Worm (Caenorhabditis elegans): ENCODE data around the gene F41H8.1.
"Not testable (repeated sequence)": the region's sequence is repeated elsewhere in the genome, so short reads cannot be mapped to it uniquely, and the experiment has no call there.

Gene F41H8.1

ce11 chrV:813101-813500 is 20.4 kb upstream of the F41H8.1 start, which contains the start of gene R13D11.10:
Gene R13D11.10 (minus strand): TSS chrV:813201.
- TF ChIP-seq tab-1 (GFP tag; IDR thresholded peaks at IDR 0.05) (no peak), ztf-29 (GFP tag; IDR thresholded peaks at IDR 0.05) (no peak), klf-2 (GFP tag; conservative IDR thresholded peaks at IDR 0.05) (no peak), flt-1 (GFP tag; IDR thresholded peaks at IDR 0.05) (no peak), cog-1 (tag; optimal IDR thresholded peaks at IDR 0.05) (no peak), med-1 (GFP tag; optimal IDR thresholded peaks at IDR 0.05; ENCODE audit: insufficient read depth) (no peak)

DNA sequence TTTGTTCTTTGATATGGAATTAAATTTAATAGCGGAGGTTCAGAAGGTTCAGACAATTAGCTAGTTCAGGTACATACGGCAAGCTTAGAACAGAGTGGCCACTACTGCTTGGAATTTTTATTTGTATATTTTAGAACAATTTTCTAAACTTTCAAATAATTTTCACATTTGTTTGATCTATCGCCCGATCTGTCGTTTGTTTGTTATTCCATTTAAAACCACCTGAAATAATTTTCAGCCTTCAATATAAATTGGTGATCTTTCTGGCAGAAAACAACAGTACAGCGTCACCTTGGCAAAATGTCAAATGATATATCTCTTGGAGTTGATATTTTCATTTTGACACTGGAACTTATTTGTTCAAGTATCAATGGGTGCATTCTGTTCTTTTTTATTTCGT is 18.8 kb upstream of the F41H8.1 start, which contains the start of gene R13D11.3:
Gene R13D11.3, plus strand, starts transcription at position 301 of the 400 bp plus-strand sequence.
- no peak for TF ChIP-seq T22C8.4 (GFP tag; IDR thresholded peaks at IDR 0.05)
- no peak for TF ChIP-seq klf-2 (GFP tag; conservative IDR thresholded peaks at IDR 0.05)
- no peak for TF ChIP-seq flt-1 (GFP tag; IDR thresholded peaks at IDR 0.05)
- no peak for TF ChIP-seq tab-1 (GFP tag; IDR thresholded peaks at IDR 0.05)

ce11 chrV:817182-817581 is 16.3 kb upstream of the F41H8.1 start, which contains the start of gene R13D11.1:
Gene R13D11.1 (plus strand): TSS chrV:817482.
- TF ChIP-seq tab-1 (GFP tag; IDR thresholded peaks at IDR 0.05) (no peak), cog-1 (tag; optimal IDR thresholded peaks at IDR 0.05) (no peak), ref-1 (GFP tag; conservative IDR thresholded peaks at IDR 0.05) (no peak), T22C8.4 (GFP tag; IDR thresholded peaks at IDR 0.05) (no peak), med-1 (GFP tag; optimal IDR thresholded peaks at IDR 0.05; ENCODE audit: insufficient read depth) (no peak), klf-2 (GFP tag; conservative IDR thresholded peaks at IDR 0.05) (no peak), ztf-23 (GFP tag; IDR thresholded peaks at IDR 0.05) (no peak), ztf-29 (GFP tag; IDR thresholded peaks at IDR 0.05) (no peak), flt-1 (GFP tag; IDR thresholded peaks at IDR 0.05) (no peak)

ce11 chrV:820629-821028 is 12.8 kb upstream of the F41H8.1 start, which contains the start of gene srx-32:
Gene srx-32 (minus strand): TSS chrV:820729.
- not testable (repeated sequence) for TF ChIP-seq ref-1 (GFP tag; conservative IDR thresholded peaks at IDR 0.05); T22C8.4 (GFP tag; IDR thresholded peaks at IDR 0.05); tab-1 (GFP tag; IDR thresholded peaks at IDR 0.05)

DNA sequence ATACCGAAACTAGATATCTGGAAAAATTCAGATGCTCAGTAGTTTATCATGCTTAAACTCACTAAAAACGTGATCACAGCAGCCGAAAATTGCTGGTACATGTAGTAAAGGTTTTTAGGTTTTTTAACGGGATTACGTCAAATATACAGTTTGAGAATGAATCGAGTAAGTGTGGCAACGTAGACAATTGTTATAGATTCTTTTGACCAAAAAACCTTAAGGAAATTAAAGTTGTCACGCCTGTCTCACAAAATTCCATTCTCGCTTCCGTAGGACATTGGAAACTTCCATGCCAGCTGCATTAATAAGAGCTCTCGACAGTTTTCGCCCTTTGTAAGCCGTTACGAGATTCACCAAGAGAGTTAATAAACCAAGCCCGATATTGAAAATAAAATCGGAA is 10.5 kb upstream of the F41H8.1 start, which contains the start of gene srx-31:
Gene srx-31, minus strand, starts transcription at position 101 of the 400 bp plus-strand sequence.
- not testable (repeated sequence) for TF ChIP-seq ztf-23, T22C8.4, flt-1 (GFP tag; IDR thresholded peaks at IDR 0.05)

- TF ChIP-seq tab-1 (GFP tag; IDR thresholded peaks at IDR 0.05) = no peak
- TF ChIP-seq cog-1 (tag; optimal IDR thresholded peaks at IDR 0.05) = no peak
- no peak for TF ChIP-seq ztf-23 (GFP tag; IDR thresholded peaks at IDR 0.05)
- TF ChIP-seq ztf-29 (GFP tag; IDR thresholded peaks at IDR 0.05) = no peak
- TF ChIP-seq flt-1 (GFP tag; IDR thresholded peaks at IDR 0.05) = no peak
- no peak for TF ChIP-seq ref-1 (GFP tag; conservative IDR thresholded peaks at IDR 0.05)
- no peak for TF ChIP-seq klf-2 (GFP tag; conservative IDR thresholded peaks at IDR 0.05)
- TF ChIP-seq med-1 (GFP tag; optimal IDR thresholded peaks at IDR 0.05; ENCODE audit: insufficient read depth) = no peak
- no peak for TF ChIP-seq T22C8.4 (GFP tag; IDR thresholded peaks at IDR 0.05)
These were observed 7.4 kb upstream of the F41H8.1 start, which contains the start of gene F41H8.2 for ce11 chrV:826097-826496. Gene F41H8.2 (plus strand): TSS chrV:826397.

- TF ChIP-seq T22C8.4 (GFP tag; IDR thresholded peaks at IDR 0.05); cog-1 (tag; optimal IDR thresholded peaks at IDR 0.05); tab-1 (GFP tag; IDR thresholded peaks at IDR 0.05): not testable (repeated sequence)
These were observed 5.6 kb downstream of the F41H8.1 start, which contains the start of the genes K09C6.7 and K09C6.10 for ce11 chrV:838984-839471. Gene K09C6.7 (minus strand): TSS chrV:839084. Gene K09C6.10 (plus strand): TSS chrV:839421.

- no peak for TF ChIP-seq klf-2 (GFP tag; conservative IDR thresholded peaks at IDR 0.05)
- no peak for TF ChIP-seq ref-1 (GFP tag; conservative IDR thresholded peaks at IDR 0.05)
- no peak for TF ChIP-seq flt-1 (GFP tag; IDR thresholded peaks at IDR 0.05)
- no peak for TF ChIP-seq ztf-23 (GFP tag; IDR thresholded peaks at IDR 0.05)
- TF ChIP-seq ztf-29 (GFP tag; IDR thresholded peaks at IDR 0.05) = no peak
- TF ChIP-seq med-1 (GFP tag; optimal IDR thresholded peaks at IDR 0.05; ENCODE audit: insufficient read depth) = no peak
- TF ChIP-seq tab-1 (GFP tag; IDR thresholded peaks at IDR 0.05) = no peak
- TF ChIP-seq T22C8.4 (GFP tag; IDR thresholded peaks at IDR 0.05) = no peak
These were observed 9.1 kb downstream of the F41H8.1 start for ce11 chrV:842611-843010.

- TF ChIP-seq ztf-23 (GFP tag; IDR thresholded peaks at IDR 0.05); ref-1 (GFP tag; conservative IDR thresholded peaks at IDR 0.05); ztf-29 (GFP tag; IDR thresholded peaks at IDR 0.05): not testable (repeated sequence)
These were observed 9.7 kb downstream of the F41H8.1 start, which contains the start of gene K09C6.8 for ce11 chrV:843118-843517. Gene K09C6.8 (minus strand): TSS chrV:843218.

DNA sequence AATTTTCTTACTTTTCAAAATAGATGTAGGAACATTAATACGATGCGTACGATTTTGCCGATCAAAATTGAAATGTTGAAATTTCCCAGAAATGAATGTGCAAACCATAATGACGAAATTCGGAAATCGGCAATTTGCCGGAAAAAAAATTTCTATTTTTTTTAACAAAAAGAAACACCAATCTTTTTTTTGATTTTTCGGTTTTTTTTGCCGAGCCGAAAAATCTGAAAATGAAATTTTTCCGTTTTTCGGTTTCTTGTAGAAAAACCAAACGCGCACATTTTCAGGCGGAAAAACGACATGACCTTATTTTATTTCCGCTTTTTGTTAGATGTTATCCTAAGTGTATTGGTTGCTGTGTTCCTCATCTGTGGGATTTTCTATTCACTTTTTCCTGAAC is 14.1 kb downstream of the F41H8.1 start, which contains the start of gene srbc-13:
Gene srbc-13, plus strand, starts transcription at position 301 of the 400 bp plus-strand sequence.
- TF ChIP-seq flt-1 (GFP tag; IDR thresholded peaks at IDR 0.05) = no peak
- no peak for TF ChIP-seq ztf-29 (GFP tag; IDR thresholded peaks at IDR 0.05)
- no peak for TF ChIP-seq T22C8.4 (GFP tag; IDR thresholded peaks at IDR 0.05)
- no peak for TF ChIP-seq klf-2 (GFP tag; conservative IDR thresholded peaks at IDR 0.05)
- TF ChIP-seq ztf-23 (GFP tag; IDR thresholded peaks at IDR 0.05) = no peak
- TF ChIP-seq tab-1 (GFP tag; IDR thresholded peaks at IDR 0.05) = no peak
- no peak for TF ChIP-seq cog-1 (tag; optimal IDR thresholded peaks at IDR 0.05)
- TF ChIP-seq ref-1 (GFP tag; conservative IDR thresholded peaks at IDR 0.05) = no peak
- TF ChIP-seq med-1 (GFP tag; optimal IDR thresholded peaks at IDR 0.05; ENCODE audit: insufficient read depth) = no peak

All from whole organism, midembryonic.